Worm (Caenorhabditis elegans) whole organism, L1 larva: ENCODE data around the gene bpnt-1.

Experiments used
- aly-2 ChIP-seq: fragments of 150-350 bp; optimal IDR thresholded peaks from 2 replicates; lab custom pipeline; 2014; ENCODE audit warnings: missing biosample characterization, missing genetic modification characterization
- ceh-63 ChIP-seq: fragments of 200-800 bp; sonication (Bioruptor generic); optimal IDR thresholded peaks from 2 replicates; lab custom pipeline; 2018; ENCODE audit warnings: mild to moderate bottlenecking, missing genetic modification characterization, missing compliant biosample characterization
- ceh-8 ChIP-seq: fragments of 200-800 bp; sonication (Bioruptor generic); optimal IDR thresholded peaks from 2 replicates; lab custom pipeline; 2018; ENCODE audit warnings: mild to moderate bottlenecking, missing genetic modification characterization, moderate library complexity, missing compliant biosample characterization
- ces-1 ChIP-seq: fragments of 150-350 bp; optimal IDR thresholded peaks from 2 replicates; lab custom pipeline; 2014; ENCODE audit warnings: missing biosample characterization, missing genetic modification reagents, missing genetic modification characterization
- dpl-1 ChIP-seq, 3 experiments: fragments of 150-350 bp in 2 of 3; sonication (generic microtip) in 1 of 3; optimal IDR thresholded peaks; 2 replicates each; lab custom pipeline; 2014 to 2017; ENCODE audit warnings: missing biosample characterization in 3 of 3, missing genetic modification characterization in 3 of 3, missing genetic modification reagents in 3 of 3
- efl-1 ChIP-seq, 4 experiments: fragments of 150-350 bp; optimal IDR thresholded peaks in 3 of 4; peaks in 1 of 4; 1 replicate in 1 of 4; 2 replicates in 3 of 4; lab custom pipeline; 2014; ENCODE audit warnings: missing biosample characterization in 2 of 4, missing genetic modification characterization in 2 of 4, missing genetic modification reagents in 2 of 4
- egl-13 ChIP-seq: sonication (generic microtip); optimal IDR thresholded peaks from 2 replicates; lab custom pipeline; 2016; ENCODE audit warnings: missing genotype, missing genetic modification reagents, missing genetic modification characterization, missing compliant biosample characterization
- elt-2 ChIP-seq: sonication (generic microtip); optimal IDR thresholded peaks from 2 replicates; lab custom pipeline; 2016; ENCODE audit warnings: missing genetic modification characterization, mild to moderate bottlenecking, inconsistent platforms, missing compliant biosample characterization, missing genetic modification reagents
- elt-3 ChIP-seq, 6 experiments: fragments of 150-350 bp in 1 of 6; sonication (generic microtip); optimal IDR thresholded peaks; 2 replicates each; lab custom pipeline; 2017 to 2018; ENCODE audit warnings: missing biosample characterization in 6 of 6, missing genetic modification characterization in 6 of 6, inconsistent platforms in 1 of 6
- ets-5 ChIP-seq: fragments of 200-800 bp; sonication (Bioruptor generic); IDR thresholded peaks from 2 replicates; pipeline ENCODE4 v1.3.6; 2022; ENCODE audit warnings: missing genetic modification characterization, missing compliant biosample characterization
- fkh-8 ChIP-seq: sonication (generic microtip); optimal IDR thresholded peaks from 2 replicates; lab custom pipeline; 2016; ENCODE audit warnings: mild to moderate bottlenecking, missing genetic modification characterization, missing compliant biosample characterization
- hlh-4 ChIP-seq: sonication (generic microtip); optimal IDR thresholded peaks from 2 replicates; lab custom pipeline; 2016; ENCODE audit warnings: mild to moderate bottlenecking, missing genetic modification characterization, missing compliant biosample characterization
- isw-1 ChIP-seq: fragments of 200-800 bp; sonication (Bioruptor generic); IDR thresholded peaks from 2 replicates; pipeline ENCODE4 v1.3.6; 2022; ENCODE audit warnings: missing genetic modification characterization, missing compliant biosample characterization
- lin-13 ChIP-seq: fragments of 150-350 bp; optimal IDR thresholded peaks from 2 replicates; lab custom pipeline; 2014; ENCODE audit warnings: missing biosample characterization, missing genetic modification reagents, missing genetic modification characterization
- lin-14 ChIP-seq: fragments of 200-800 bp; sonication (Bioruptor generic); optimal IDR thresholded peaks from 2 replicates; lab custom pipeline; 2018; ENCODE audit warnings: mild to moderate bottlenecking, missing genetic modification characterization, moderate library complexity, missing compliant biosample characterization
- lin-15B ChIP-seq: fragments of 150-350 bp; sonication (generic microtip); optimal IDR thresholded peaks from 3 replicates; lab custom pipeline; 2014; ENCODE audit warnings: missing biosample characterization, missing genetic modification characterization
- lin-35 ChIP-seq, 2 experiments: fragments of 150-350 bp; optimal IDR thresholded peaks; 2 replicates each; lab custom pipeline; 2014; ENCODE audit warnings: missing biosample characterization in 2 of 2, missing genetic modification characterization in 2 of 2, missing genetic modification reagents in 2 of 2
- lin-39 ChIP-seq: fragments of 150-350 bp; optimal IDR thresholded peaks from 2 replicates; lab custom pipeline; 2014; ENCODE audit warnings: missing biosample characterization, missing genetic modification reagents, missing genetic modification characterization
- mdl-1 ChIP-seq, 2 experiments: fragments of 150-350 bp; optimal IDR thresholded peaks; 2 replicates each; lab custom pipeline; 2014 to 2017; ENCODE audit warnings: missing biosample characterization in 2 of 2, missing genetic modification characterization in 2 of 2, inconsistent platforms in 1 of 2
- nhr-20 ChIP-seq: sonication (generic microtip); optimal IDR thresholded peaks from 2 replicates; lab custom pipeline; 2016; ENCODE audit warnings: mild to moderate bottlenecking, missing genetic modification characterization, missing compliant biosample characterization
- nhr-47 ChIP-seq: sonication (generic microtip); optimal IDR thresholded peaks from 2 replicates; lab custom pipeline; 2016; ENCODE audit warnings: mild to moderate bottlenecking, missing genetic modification characterization, moderate library complexity, missing compliant biosample characterization
- nhr-71 ChIP-seq: sonication (generic microtip); optimal IDR thresholded peaks from 2 replicates; lab custom pipeline; 2016; ENCODE audit warnings: mild to moderate bottlenecking, missing genetic modification characterization, moderate library complexity, missing compliant biosample characterization
- nhr-77 ChIP-seq: fragments of 150-350 bp; optimal IDR thresholded peaks from 2 replicates; lab custom pipeline; 2014; ENCODE audit warnings: missing biosample characterization, missing genetic modification characterization
- nhr-90 ChIP-seq: sonication (generic microtip); optimal IDR thresholded peaks from 2 replicates; lab custom pipeline; 2016; ENCODE audit warnings: mild to moderate bottlenecking, missing genetic modification characterization, missing compliant biosample characterization; ENCODE audit not compliant: poor library complexity
- pqm-1 ChIP-seq: sonication (generic microtip); optimal IDR thresholded peaks from 3 replicates; lab custom pipeline; 2017; ENCODE audit warnings: missing biosample characterization, missing genetic modification characterization
- rnt-1 ChIP-seq: sonication (generic microtip); optimal IDR thresholded peaks from 2 replicates; lab custom pipeline; 2016; ENCODE audit warnings: mild to moderate bottlenecking, missing genetic modification characterization, moderate library complexity, missing compliant biosample characterization
- skn-1 ChIP-seq: fragments of 150-350 bp; optimal IDR thresholded peaks from 2 replicates; lab custom pipeline; 2014; ENCODE audit warnings: missing biosample characterization, missing genetic modification characterization
- snpc-4 ChIP-seq: fragments of 150-350 bp; optimal IDR thresholded peaks from 2 replicates; lab custom pipeline; 2014; ENCODE audit warnings: missing biosample characterization, missing genetic modification characterization
- swsn-7 ChIP-seq: sonication (generic microtip); optimal IDR thresholded peaks from 2 replicates; lab custom pipeline; 2016; ENCODE audit warnings: missing genetic modification characterization, missing compliant biosample characterization
- tlp-1 ChIP-seq: fragments of 150-350 bp; optimal IDR thresholded peaks from 2 replicates; lab custom pipeline; 2014; ENCODE audit warnings: missing biosample characterization, missing genetic modification characterization
- unc-30 ChIP-seq: sonication (generic microtip); optimal IDR thresholded peaks from 2 replicates; lab custom pipeline; 2017; ENCODE audit warnings: missing biosample characterization, missing genetic modification characterization
- unc-86 ChIP-seq: sonication (generic microtip); optimal IDR thresholded peaks from 2 replicates; lab custom pipeline; 2016; ENCODE audit warnings: missing genetic modification characterization, missing compliant biosample characterization
- xbp-1 ChIP-seq: sonication (generic microtip); optimal IDR thresholded peaks from 2 replicates; lab custom pipeline; 2016; ENCODE audit warnings: missing genetic modification characterization, missing compliant biosample characterization
- ztf-4 ChIP-seq: fragments of 150-350 bp; optimal IDR thresholded peaks from 2 replicates; lab custom pipeline; 2014; ENCODE audit warnings: missing biosample characterization, missing genetic modification characterization

Gene bpnt-1

ce11 chrII:4428121-4428520, 8.1 kb downstream of the bpnt-1 start:
- TF ChIP-seq dpl-1 (GFP tag; optimal IDR thresholded peaks at IDR 0.05; lab: Kevin White, UChicago): no peak
- TF ChIP-seq lin-39 (tag; lab: Kevin White, UChicago): no peak
- no peak for TF ChIP-seq pqm-1 (tag; lab: Kevin White, UChicago)
- no peak for TF ChIP-seq nhr-47 (tag; lab: Kevin White, UChicago)
- TF ChIP-seq egl-13 (tag; lab: Kevin White, UChicago): no peak
- TF ChIP-seq ceh-63 (GFP tag; lab: Kevin White, UChicago): no peak
- TF ChIP-seq ets-5 (GFP tag; lab: Robert Waterston, UW): no peak
- no peak for TF ChIP-seq ztf-4
- no peak for TF ChIP-seq isw-1 (GFP tag; lab: Robert Waterston, UW)
- no peak for TF ChIP-seq tlp-1 (tag; lab: Kevin White, UChicago)
- no peak for TF ChIP-seq nhr-71 (tag; lab: Kevin White, UChicago)
- TF ChIP-seq efl-1 (optimal IDR thresholded peaks at IDR 0.05; lab: Kevin White, UChicago): no peak
- TF ChIP-seq efl-1 (GFP tag; optimal IDR thresholded peaks at IDR 0.05 in 1 of 2; lab: Kevin White, UChicago): no peak
- no peak for TF ChIP-seq unc-30
- TF ChIP-seq lin-14 (GFP tag; lab: Kevin White, UChicago): no peak
- TF ChIP-seq, all 84 proteins: peak for 0

DNA sequence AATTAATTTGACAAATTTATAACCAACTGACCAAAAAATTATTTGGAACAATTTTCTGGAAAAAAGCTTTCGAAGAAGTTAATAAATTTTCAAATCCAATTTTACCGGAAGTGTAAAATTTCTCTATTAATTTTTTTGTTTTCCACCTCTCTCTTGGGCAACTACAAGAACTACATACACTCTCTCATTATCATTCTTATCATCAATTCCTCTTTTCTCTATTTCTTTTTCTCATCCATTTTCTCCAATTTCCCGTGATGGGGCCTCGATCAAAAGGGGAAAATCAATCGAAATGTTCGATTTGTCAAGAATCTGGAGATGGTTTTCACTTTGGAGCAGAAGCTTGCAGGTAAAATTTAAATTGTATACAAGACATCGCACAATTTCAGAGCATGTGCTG, 13.1 kb downstream of the bpnt-1 start, which contains the start of gene nhr-109:
TSS of gene nhr-109 (plus strand) at position 222 of the 400 bp plus-strand sequence.
- no peak for TF ChIP-seq rnt-1 (tag; lab: Kevin White, UChicago)
- peak in 1 of 2 experiments; percentile 13 for TF ChIP-seq lin-35 (GFP tag; optimal IDR thresholded peaks at IDR 0.05; lab: Kevin White, UChicago)
- no peak for TF ChIP-seq ceh-8 (GFP tag; lab: Kevin White, UChicago)
- TF ChIP-seq elt-3 (tag; optimal IDR thresholded peaks at IDR 0.05; lab: Kevin White, UChicago): peak in 1 of 6 experiments; percentile 45
- TF ChIP-seq elt-2 (tag; lab: Kevin White, UChicago): peak; percentile 6
- TF ChIP-seq, all 84 proteins: peak for 3

- TF ChIP-seq hlh-4 (tag; lab: Kevin White, UChicago) (no peak), xbp-1 (tag; lab: Kevin White, UChicago) (no peak), swsn-7 (tag; lab: Kevin White, UChicago) (no peak), lin-13 (no peak), snpc-4 (tag; lab: Kevin White, UChicago) (no peak), lin-14 (GFP tag; lab: Kevin White, UChicago) (no peak), lin-15B (tag; lab: Kevin White, UChicago) (no peak), ztf-4 (no peak), fkh-8 (tag; lab: Kevin White, UChicago) (no peak), aly-2 (tag; lab: Kevin White, UChicago) (no peak), unc-86 (no peak), mdl-1 (tag; optimal IDR thresholded peaks at IDR 0.05; lab: Kevin White, UChicago) (no peak), nhr-20 (tag; lab: Kevin White, UChicago) (no peak), nhr-77 (tag; lab: Kevin White, UChicago) (no peak), nhr-90 (tag; lab: Kevin White, UChicago) (no peak), unc-30 (no peak), ces-1 (GFP tag; lab: Kevin White, UChicago) (no peak), skn-1 (tag; lab: Kevin White, UChicago) (no peak), lin-35 (GFP tag; optimal IDR thresholded peaks at IDR 0.05; lab: Kevin White, UChicago) (no peak)
- TF ChIP-seq, all 84 proteins: peak for 0
These were observed 14.2 kb downstream of the bpnt-1 start for ce11 chrII:4434278-4434677.

ce11 chrII:4435134-4435533, 15.1 kb downstream of the bpnt-1 start, which contains the start of gene nhr-273:
Gene nhr-273, plus strand, starts transcription at chrII:4435300.
- TF ChIP-seq ceh-63 (GFP tag; lab: Kevin White, UChicago) (no peak), elt-2 (tag; lab: Kevin White, UChicago) (peak; percentile 70)
